Worm (Caenorhabditis elegans): ENCODE results near the gene F40H3.1.

ce11 chrII:6139484-6139883 is 40.1 kb upstream of the F40H3.1 start:
- TF ChIP-seq pha-4 (tag; optimal IDR thresholded peaks at IDR 0.05) (no peak), ref-2 (tag; optimal IDR thresholded peaks at IDR 0.05) (no peak), unc-3 (GFP tag; conservative IDR thresholded peaks at IDR 0.05) (no peak), unc-3 (tag; optimal IDR thresholded peaks at IDR 0.05) (no peak), ceh-19 (GFP tag; optimal IDR thresholded peaks at IDR 0.05) (no peak), ahr-1 (tag; optimal IDR thresholded peaks at IDR 0.05) (no peak)

All from whole organism, late embryonic.